Fruit fly (Drosophila melanogaster): Measurements from ENCODE around the gene Ets21C.

- TF ChIP-seq CG4496 (GFP tag; IDR thresholded peaks at IDR 0.05) (peak; percentile 48; the same call in 1 of the 3 replicates), CG9948 (tag; optimal IDR thresholded peaks at IDR 0.05) (no peak), CG10348 (GFP tag; IDR thresholded peaks at IDR 0.05) (no peak), CG17806 (tag; optimal IDR thresholded peaks at IDR 0.05) (no peak), Ets98B (GFP tag; IDR thresholded peaks at IDR 0.05) (0 out of 2 replicates have a peak, but pooled peaks have one; percentile 15), Snoo (tag; optimal IDR thresholded peaks at IDR 0.05) (no peak), CG14655 (GFP tag; optimal IDR thresholded peaks at IDR 0.05) (no peak), CG12605 (GFP tag; IDR thresholded peaks at IDR 0.05) (no peak), CG32121 (GFP tag; IDR thresholded peaks at IDR 0.05) (no peak), CG15710 (tag; optimal IDR thresholded peaks at IDR 0.05) (no peak), CG13204 (GFP tag; optimal IDR thresholded peaks at IDR 0.05) (no peak), fd96Ca (GFP tag; IDR thresholded peaks at IDR 0.05) (no peak)
These were observed 6.6 kb upstream of the Ets21C start, which contains the start of gene Tspo for dm6 chr2L:559311-559710.

Measured in whole organism, pupa.